Fruit fly (Drosophila melanogaster) whole organism, embryonic: ENCODE measurements around the gene fusl.

ENCODE experiments used
- Antp ChIP-seq: fragments of 200-800 bp; sonication (Bioruptor generic); optimal IDR thresholded peaks from 3 replicates; lab custom pipeline; 2016; ENCODE audit warnings: missing biosample characterization, missing genetic modification characterization
- BtbVII ChIP-seq: fragments of 200-800 bp; sonication (Bioruptor generic); optimal IDR thresholded peaks from 3 replicates; lab custom pipeline; 2017; ENCODE audit warnings: missing biosample characterization, mild to moderate bottlenecking, missing genetic modification characterization
- CG13287 ChIP-seq: fragments of 200-800 bp; sonication (Bioruptor generic); IDR thresholded peaks from 2 replicates; pipeline ENCODE4 v1.3.6; 2022; ENCODE audit warnings: missing biosample characterization, missing genetic modification characterization; ENCODE audit not compliant: partially characterized antibody
- CG14014 ChIP-seq: fragments of 200-800 bp; sonication (Bioruptor generic); IDR thresholded peaks from 2 replicates; pipeline ENCODE4 v1.3.6; 2022; ENCODE audit warnings: missing biosample characterization, missing genetic modification characterization
- CG15479 ChIP-seq: fragments of 200-800 bp; sonication (Bioruptor generic); optimal IDR thresholded peaks from 3 replicates; lab custom pipeline; 2019; ENCODE audit warnings: missing biosample characterization, mild to moderate bottlenecking, missing genetic modification characterization, moderate library complexity
- CG16813 ChIP-seq: fragments of 200-800 bp; sonication (Bioruptor generic); IDR thresholded peaks from 3 replicates; pipeline ENCODE4 v1.3.6; 2022; ENCODE audit warnings: missing biosample characterization, missing genetic modification characterization; ENCODE audit not compliant: partially characterized antibody
- CG2875 ChIP-seq: fragments of 200-800 bp; sonication (Bioruptor generic); optimal IDR thresholded peaks from 2 replicates; lab custom pipeline; 2017; ENCODE audit warnings: missing biosample characterization, mild to moderate bottlenecking, missing genetic modification characterization, missing genetic modification reagents
- CG31441 ChIP-seq: fragments of 200-800 bp; sonication (Bioruptor generic); IDR thresholded peaks from 2 replicates; pipeline ENCODE4 v1.3.6; 2022; ENCODE audit warnings: missing biosample characterization, missing genetic modification characterization
- CG3163 ChIP-seq: fragments of 200-800 bp; sonication (Bioruptor generic); optimal IDR thresholded peaks from 3 replicates; lab custom pipeline; 2016; ENCODE audit warnings: missing biosample characterization, missing genetic modification characterization
- CG32532 ChIP-seq: fragments of 200-800 bp; sonication (Bioruptor generic); IDR thresholded peaks from 2 replicates; pipeline ENCODE4 v1.3.6; 2022; ENCODE audit warnings: missing biosample characterization, missing genetic modification characterization
- CG34422 ChIP-seq: fragments of 200-800 bp; sonication (Bioruptor generic); IDR thresholded peaks from 3 replicates; pipeline ENCODE4 v1.3.6; 2022; ENCODE audit warnings: missing biosample characterization, missing genetic modification characterization
- CG4282 ChIP-seq: fragments of 200-800 bp; sonication (Bioruptor generic); optimal IDR thresholded peaks from 2 replicates; lab custom pipeline; 2016; ENCODE audit warnings: missing biosample characterization, missing genetic modification characterization
- CG4854 ChIP-seq: fragments of 200-800 bp; sonication (Bioruptor generic); optimal IDR thresholded peaks from 2 replicates; lab custom pipeline; 2016; ENCODE audit warnings: missing biosample characterization, missing genetic modification characterization, inconsistent platforms
- CG5180 ChIP-seq: fragments of 200-800 bp; sonication (Bioruptor generic); optimal IDR thresholded peaks from 3 replicates; lab custom pipeline; 2017; ENCODE audit warnings: missing biosample characterization, missing genetic modification characterization, mild to moderate bottlenecking, moderate library complexity, missing genetic modification reagents
- CG6689 ChIP-seq: fragments of 200-800 bp; sonication (Bioruptor generic); IDR thresholded peaks from 2 replicates; pipeline ENCODE4 v1.3.6; 2022; ENCODE audit warnings: missing biosample characterization, missing genetic modification characterization
- CG7745 ChIP-seq: fragments of 200-800 bp; sonication (Bioruptor generic); optimal IDR thresholded peaks from 2 replicates; lab custom pipeline; 2018; ENCODE audit warnings: missing biosample characterization, mild to moderate bottlenecking, missing genetic modification characterization, moderate library complexity
- CG8281 ChIP-seq: fragments of 200-800 bp; sonication (Bioruptor generic); optimal IDR thresholded peaks from 2 replicates; lab custom pipeline; 2018; ENCODE audit warnings: missing biosample characterization, mild to moderate bottlenecking, missing genetic modification characterization, moderate library complexity
- CG9215 ChIP-seq: fragments of 200-800 bp; sonication (Bioruptor generic); IDR thresholded peaks from 2 replicates; pipeline ENCODE4 v1.3.6; 2022; ENCODE audit warnings: missing biosample characterization, missing genetic modification characterization
- CG9609 ChIP-seq: fragments of 200-800 bp; sonication (Bioruptor generic); optimal IDR thresholded peaks from 3 replicates; lab custom pipeline; 2016; ENCODE audit warnings: missing biosample characterization, missing genetic modification characterization
- CG9932 ChIP-seq: fragments of 200-800 bp; sonication (Bioruptor generic); IDR thresholded peaks from 2 replicates; pipeline ENCODE4 v1.3.6; 2022; ENCODE audit warnings: missing biosample characterization, missing genetic modification characterization
- Deaf1 ChIP-seq: fragments of 200-800 bp; optimal IDR thresholded peaks from 3 replicates; lab custom pipeline; 2019; ENCODE audit warnings: missing biosample characterization, mild to moderate bottlenecking, missing genetic modification characterization, moderate library complexity
- Dll ChIP-seq: fragments of 200-800 bp; sonication (Bioruptor generic); IDR thresholded peaks from 4 replicates; pipeline ENCODE4 v1.3.6; 2022; ENCODE audit warnings: missing biosample characterization, missing genetic modification characterization; ENCODE audit not compliant: partially characterized antibody
- Ets65A ChIP-seq: fragments of 200-800 bp; sonication (Bioruptor generic); peaks from one replicate; lab custom pipeline; 2016; ENCODE audit warnings: missing biosample characterization, missing genetic modification characterization
- Hey ChIP-seq: fragments of 200-800 bp; sonication (Bioruptor generic); optimal IDR thresholded peaks from 3 replicates; lab custom pipeline; 2018; ENCODE audit warnings: missing biosample characterization, mild to moderate bottlenecking, missing genetic modification characterization
- Jarid2 ChIP-seq: fragments of 200-800 bp; sonication (Bioruptor generic); optimal IDR thresholded peaks from 3 replicates; lab custom pipeline; 2017; ENCODE audit warnings: mild to moderate bottlenecking, missing biosample characterization, missing genetic modification reagents, missing genetic modification characterization
- Med ChIP-seq: fragments of 200-800 bp; sonication (Bioruptor generic); peaks from one replicate; lab custom pipeline; 2016; ENCODE audit warnings: missing biosample characterization, missing genetic modification characterization, mild to moderate bottlenecking, inconsistent platforms, moderate library complexity
- Mrtf ChIP-seq: fragments of 200-800 bp; sonication (Bioruptor generic); IDR thresholded peaks from 3 replicates; pipeline ENCODE4 v1.3.6; 2022; ENCODE audit warnings: missing biosample characterization, missing genetic modification characterization
- NK7.1 ChIP-seq: fragments of 200-800 bp; sonication (Bioruptor generic); optimal IDR thresholded peaks from 3 replicates; lab custom pipeline; 2016; ENCODE audit warnings: missing biosample characterization, missing genetic modification characterization
- Oli ChIP-seq: fragments of 200-800 bp; sonication (Bioruptor generic); optimal IDR thresholded peaks from 2 replicates; lab custom pipeline; 2018; ENCODE audit warnings: missing biosample characterization, mild to moderate bottlenecking, missing genetic modification characterization, moderate library complexity
- Trl ChIP-seq, 3 experiments: fragments of >200 bp in 2 of 3; fragments of 200-800 bp in 1 of 3; sonication (Bioruptor generic) in 1 of 3; optimal IDR thresholded peaks; 2 replicates in 1 of 3; 3 replicates in 2 of 3; lab custom pipeline; 2016 to 2017; ENCODE audit warnings: missing biosample characterization in 1 of 3, missing genetic modification characterization in 1 of 3
- YL-1 ChIP-seq: fragments of 200-800 bp; sonication (Bioruptor generic); optimal IDR thresholded peaks from 3 replicates; lab custom pipeline; 2017; ENCODE audit warnings: missing biosample characterization, mild to moderate bottlenecking, missing genetic modification characterization
- ci ChIP-seq: fragments of 200-800 bp; sonication (Bioruptor generic); IDR thresholded peaks from 3 replicates; pipeline ENCODE4 v1.3.6; 2022; ENCODE audit warnings: missing biosample characterization, missing genetic modification characterization
- crol ChIP-seq: fragments of 200-800 bp; sonication (Bioruptor generic); IDR thresholded peaks from 2 replicates; pipeline ENCODE4 v1.3.6; 2022; ENCODE audit warnings: missing biosample characterization, missing genetic modification characterization
- cwo ChIP-seq: fragments of 200-800 bp; sonication (Bioruptor generic); optimal IDR thresholded peaks from 3 replicates; lab custom pipeline; 2017; ENCODE audit warnings: missing biosample characterization, missing genetic modification characterization, mild to moderate bottlenecking, moderate library complexity, missing genetic modification reagents
- dmrt11E ChIP-seq: fragments of 200-800 bp; sonication (Bioruptor generic); optimal IDR thresholded peaks from 3 replicates; lab custom pipeline; 2018; ENCODE audit warnings: missing biosample characterization, mild to moderate bottlenecking, missing genetic modification characterization, moderate library complexity
- fd102C ChIP-seq: fragments of 200-800 bp; sonication (Bioruptor generic); optimal IDR thresholded peaks from 2 replicates; lab custom pipeline; 2018; ENCODE audit warnings: missing biosample characterization, mild to moderate bottlenecking, missing genetic modification characterization, moderate library complexity
- hkb ChIP-seq, 2 experiments: fragments of 200-800 bp in 1 of 2; fragments of >200 bp in 1 of 2; sonication (Bioruptor generic) in 1 of 2; IDR thresholded peaks in 1 of 2; optimal IDR thresholded peaks in 1 of 2; 2 replicates each; pipeline versions ENCODE4 v1.3.6 to Lab custom; 2017 to 2022; ENCODE audit warnings: missing biosample characterization in 1 of 2, missing genetic modification characterization in 1 of 2
- lbe ChIP-seq: fragments of 200-800 bp; sonication (Bioruptor generic); optimal IDR thresholded peaks from 2 replicates; lab custom pipeline; 2016; ENCODE audit warnings: missing biosample characterization, mild to moderate bottlenecking, missing genetic modification characterization
- lola ChIP-seq, 3 experiments: fragments of >200 bp in 2 of 3; fragments of 200-800 bp in 1 of 3; sonication (Bioruptor generic) in 1 of 3; optimal IDR thresholded peaks; 2 replicates each; lab custom pipeline; 2017 to 2019; ENCODE audit warnings: missing biosample characterization in 3 of 3, missing genetic modification characterization in 3 of 3, mild to moderate bottlenecking in 1 of 3, moderate library complexity in 1 of 3
- nmo ChIP-seq: fragments of 200-800 bp; sonication (Bioruptor generic); optimal IDR thresholded peaks from 2 replicates; lab custom pipeline; 2018; ENCODE audit warnings: missing biosample characterization, mild to moderate bottlenecking, missing genetic modification characterization, moderate library complexity
- nom ChIP-seq: fragments of 200-800 bp; sonication (Bioruptor generic); optimal IDR thresholded peaks from 2 replicates; lab custom pipeline; 2017; ENCODE audit warnings: missing biosample characterization, missing genetic modification characterization, mild to moderate bottlenecking, moderate library complexity, missing genetic modification reagents
- sens ChIP-seq: fragments of 200-800 bp; sonication (Bioruptor generic); peaks from one replicate; lab custom pipeline; 2016; ENCODE audit warnings: missing biosample characterization, missing genetic modification characterization
- unc-4 ChIP-seq: fragments of 200-800 bp; sonication (Bioruptor generic); IDR thresholded peaks from 2 replicates; pipeline ENCODE4 v1.3.6; 2022; ENCODE audit warnings: missing biosample characterization, missing genetic modification characterization; ENCODE audit not compliant: partially characterized antibody

Gene fusl

dm6 chr2L:5314630-5315159 is 23.2 kb downstream of the fusl start, which contains the start of gene CG14024 (continued):
- TF ChIP-seq CG9932 (GFP tag; lab: Robert Waterston, UW), result peak; percentile 11; the same call in 1 of the 2 replicates
- TF ChIP-seq CG14014, result no peak
- TF ChIP-seq unc-4 (GFP tag; lab: Robert Waterston, UW), result 0 out of 2 replicates have a peak, but pooled peaks have one; percentile 14
- TF ChIP-seq Med (GFP tag; lab: Kevin White, UChicago), result peak; percentile 44
- peak; percentile 16 for TF ChIP-seq Jarid2 (GFP tag; lab: Kevin White, UChicago)

- no peak for TF ChIP-seq BtbVII (GFP tag; lab: Kevin White, UChicago)
- TF ChIP-seq sens (GFP tag; lab: Kevin White, UChicago), result peak; percentile 35
- TF ChIP-seq Med (GFP tag; lab: Kevin White, UChicago), result peak; percentile 39
- peak; percentile 92 for TF ChIP-seq Ets65A (GFP tag; lab: Kevin White, UChicago)
- no peak for TF ChIP-seq Dll (GFP tag; lab: Robert Waterston, UW)
Observed at dm6 chr2L:5309369-5309768, 28.5 kb downstream of the fusl start.

dm6 chr2L:5306373-5306997 is 31.4 kb downstream of the fusl start:
- TF ChIP-seq dmrt11E (tag; lab: Kevin White, UChicago) (no peak), CG16813 (GFP tag; lab: Robert Waterston, UW) (0 out of 3 replicates have a peak, but pooled peaks have one; percentile 18), YL-1 (no peak), CG5180 (GFP tag; lab: Kevin White, UChicago) (peak; percentile 94), nmo (GFP tag; lab: Kevin White, UChicago) (peak; percentile 14), Jarid2 (GFP tag; lab: Kevin White, UChicago) (no peak), CG13287 (GFP tag; lab: Robert Waterston, UW) (peak; percentile 9; the same call in 1 of the 2 replicates), Hey (tag; lab: Kevin White, UChicago) (peak; percentile 97), CG32532 (GFP tag; lab: Robert Waterston, UW) (peak; percentile 26; the same call in 1 of the 2 replicates), Oli (no peak), CG34422 (no peak), ci (GFP tag; lab: Robert Waterston, UW) (peak; percentile 39; the same call in 1 of the 3 replicates), CG9215 (GFP tag; lab: Robert Waterston, UW) (no peak), hkb (optimal IDR thresholded peaks at IDR 0.05; lab: Kevin White, UChicago) (no peak), hkb (GFP tag; IDR thresholded peaks at IDR 0.05; lab: Robert Waterston, UW) (0 out of 2 replicates have a peak, but pooled peaks have one; percentile 8), fd102C (GFP tag; lab: Kevin White, UChicago) (no peak), lbe (GFP tag; lab: Kevin White, UChicago) (no peak), CG9609 (GFP tag; lab: Kevin White, UChicago) (no peak), lola (GFP tag; optimal IDR thresholded peaks at IDR 0.05; lab: Kevin White, UChicago) (no peak), Antp (GFP tag; lab: Kevin White, UChicago) (no peak), CG4282 (GFP tag; lab: Kevin White, UChicago) (no peak), CG31441 (GFP tag; lab: Robert Waterston, UW) (no peak), CG8281 (tag; lab: Kevin White, UChicago) (no peak), crol (GFP tag; lab: Robert Waterston, UW) (peak; percentile 85), cwo (GFP tag; lab: Kevin White, UChicago) (peak; percentile 15), CG4854 (GFP tag; lab: Kevin White, UChicago) (no peak), CG6689 (GFP tag; lab: Robert Waterston, UW) (no peak), nom (GFP tag; lab: Kevin White, UChicago) (peak; percentile 13), NK7.1 (GFP tag; lab: Kevin White, UChicago) (no peak), CG3163 (GFP tag; lab: Kevin White, UChicago) (peak; percentile 1), CG15479 (GFP tag; lab: Kevin White, UChicago) (peak; percentile 87), Trl (optimal IDR thresholded peaks at IDR 0.05; lab: Kevin White, UChicago) (peak; percentile 64 to 85), Trl (GFP tag; optimal IDR thresholded peaks at IDR 0.05; lab: Kevin White, UChicago) (peak; percentile 22), CG7745 (tag; lab: Kevin White, UChicago) (no peak), Mrtf (0 out of 3 replicates have a peak, but pooled peaks have one; percentile 8), CG2875 (GFP tag; lab: Kevin White, UChicago) (peak; percentile 13), Deaf1 (tag; lab: Kevin White, UChicago) (peak; percentile 53)
